Fruit fly (Drosophila melanogaster) S2 (cell line): Measurements from ENCODE around the gene CG4393.

Experiments
- CG8478 ChIP-seq: fragments of >200 bp; optimal IDR thresholded peaks from 2 replicates; lab custom pipeline; 2018
- CTCF ChIP-seq, 2 experiments: fragments of >200 bp; optimal IDR thresholded peaks; 2 replicates each; lab custom pipeline; 2018

DNA sequence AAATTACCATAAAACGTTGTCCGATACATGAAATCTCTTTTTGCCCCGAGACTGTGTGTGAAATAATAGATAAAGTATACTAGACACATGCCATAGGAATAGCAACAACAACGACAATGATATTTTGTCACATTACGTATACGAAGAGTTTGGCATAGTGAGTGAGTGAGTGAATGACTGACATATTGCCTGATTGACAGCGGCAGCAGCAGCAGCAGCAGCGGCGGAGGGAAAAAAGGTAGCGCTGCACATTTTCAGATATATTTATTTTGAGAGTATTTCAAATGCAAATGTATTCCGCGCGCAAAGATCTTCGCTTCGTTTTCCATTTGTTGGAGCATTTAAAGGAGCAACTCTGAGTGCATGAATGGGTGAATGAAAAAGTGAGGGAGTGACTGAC lies 48.1 kb downstream of the CG4393 start:
- no peak for TF ChIP-seq CG8478 (lab: Kevin White, UChicago)
- TF ChIP-seq CTCF (optimal IDR thresholded peaks at IDR 0.05; lab: Kevin White, UChicago) = no peak
